Worm (Caenorhabditis elegans) whole organism, early embryonic: ENCODE measurements around the gene sec-5.

Experiments used
- B0310.2 ChIP-seq: sonication (generic microtip); optimal IDR thresholded peaks from 2 replicates; lab custom pipeline; 2016; ENCODE audit warnings: mild to moderate bottlenecking, missing genetic modification characterization, missing compliant biosample characterization
- F13C5.2 ChIP-seq: sonication (generic microtip); optimal IDR thresholded peaks from 2 replicates; lab custom pipeline; 2017; ENCODE audit warnings: mild to moderate bottlenecking, missing genetic modification characterization, inconsistent platforms, missing compliant biosample characterization
- aly-1 ChIP-seq: sonication (generic microtip); optimal IDR thresholded peaks from 2 replicates; lab custom pipeline; 2016; ENCODE audit warnings: missing genetic modification characterization, missing compliant biosample characterization
- ama-1 ChIP-seq: fragments of 150-350 bp; optimal IDR thresholded peaks from 2 replicates; lab custom pipeline; 2014
- ceh-13 ChIP-seq: fragments of 200-800 bp; sonication (Bioruptor generic); optimal IDR thresholded peaks from 2 replicates; lab custom pipeline; 2018; ENCODE audit warnings: mild to moderate bottlenecking, missing genetic modification characterization, missing compliant biosample characterization
- ceh-36 ChIP-seq: sonication (generic microtip); optimal IDR thresholded peaks from 2 replicates; lab custom pipeline; 2016; ENCODE audit warnings: missing genetic modification characterization, inconsistent platforms, missing compliant biosample characterization
- ets-7 ChIP-seq: sonication (generic microtip); optimal IDR thresholded peaks from 2 replicates; lab custom pipeline; 2016; ENCODE audit warnings: missing genotype, missing genetic modification characterization, missing compliant biosample characterization
- flt-1 ChIP-seq: fragments of 200-800 bp; sonication (Bioruptor generic); IDR thresholded peaks from 2 replicates; pipeline ENCODE4 v1.3.6; 2022; ENCODE audit warnings: missing genetic modification characterization, missing compliant biosample characterization
- hmbx-1 ChIP-seq: sonication (generic microtip); optimal IDR thresholded peaks from 2 replicates; lab custom pipeline; 2016; ENCODE audit warnings: mild to moderate bottlenecking, missing genetic modification characterization, missing compliant biosample characterization
- hmg-4 ChIP-seq: fragments of 200-800 bp; sonication (Bioruptor generic); optimal IDR thresholded peaks from 2 replicates; lab custom pipeline; 2018; ENCODE audit warnings: mild to moderate bottlenecking, missing genetic modification characterization, missing compliant biosample characterization
- hnd-1 ChIP-seq: sonication (generic microtip); optimal IDR thresholded peaks from 2 replicates; lab custom pipeline; 2016; ENCODE audit warnings: missing genetic modification characterization, missing compliant biosample characterization
- pes-1 ChIP-seq: fragments of 200-800 bp; sonication (Bioruptor generic); IDR thresholded peaks from 2 replicates; pipeline ENCODE4 v1.3.6; 2022; ENCODE audit warnings: missing genetic modification reagents, missing genetic modification characterization, missing compliant biosample characterization
- scrt-1 ChIP-seq: fragments of 200-800 bp; sonication (Bioruptor generic); IDR thresholded peaks from 2 replicates; pipeline ENCODE4 v1.3.6; 2022; ENCODE audit warnings: missing genetic modification characterization, missing compliant biosample characterization
- sea-1 ChIP-seq: fragments of 200-800 bp; sonication (Bioruptor generic); conservative IDR thresholded peaks from 2 replicates; pipeline ENCODE4 v1.3.6; 2022; ENCODE audit warnings: missing genetic modification characterization, missing compliant biosample characterization
- tbx-11 ChIP-seq: fragments of 200-800 bp; sonication (Bioruptor generic); IDR thresholded peaks from 2 replicates; pipeline ENCODE4 v1.3.6; 2022; ENCODE audit warnings: missing genetic modification characterization, missing compliant biosample characterization
- tbx-37 ChIP-seq: fragments of 200-800 bp; sonication (Bioruptor generic); conservative IDR thresholded peaks from 2 replicates; pipeline ENCODE4 v1.3.6; 2022; ENCODE audit warnings: missing genetic modification reagents, missing genetic modification characterization, missing compliant biosample characterization
- tra-4 ChIP-seq: sonication (generic microtip); optimal IDR thresholded peaks from 2 replicates; lab custom pipeline; 2017; ENCODE audit warnings: missing genetic modification characterization, missing compliant biosample characterization

The sec-5 gene

DNA sequence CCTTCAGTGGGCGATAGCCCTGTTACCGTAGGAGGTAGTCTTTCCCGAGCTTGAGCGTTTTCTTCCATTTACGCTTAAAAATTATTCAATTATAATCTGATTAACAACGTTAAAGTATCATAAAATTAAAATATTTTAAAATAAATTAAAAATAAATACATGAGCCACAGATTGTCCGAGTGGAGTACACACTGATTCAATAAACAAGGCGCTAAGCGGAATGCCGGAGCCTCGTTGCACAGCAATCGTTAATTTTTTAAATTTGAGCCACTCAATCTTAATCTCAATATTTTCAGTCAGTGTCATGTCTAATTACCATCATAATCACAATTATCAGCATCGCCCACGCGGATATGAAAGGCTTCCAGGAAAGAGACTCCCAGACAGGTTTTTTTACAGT lies at the start of gene sec-5, which contains the start of gene pir-1:
sec-5 (minus strand) TSS at position 73 of the 400 bp plus-strand sequence.
pir-1 (plus strand) TSS at position 221 of the 400 bp plus-strand sequence.
- TF ChIP-seq F13C5.2 (tag; lab: Kevin White, UChicago): peak; percentile 26
- TF ChIP-seq scrt-1 (GFP tag; lab: Robert Waterston, UW): no peak

DNA sequence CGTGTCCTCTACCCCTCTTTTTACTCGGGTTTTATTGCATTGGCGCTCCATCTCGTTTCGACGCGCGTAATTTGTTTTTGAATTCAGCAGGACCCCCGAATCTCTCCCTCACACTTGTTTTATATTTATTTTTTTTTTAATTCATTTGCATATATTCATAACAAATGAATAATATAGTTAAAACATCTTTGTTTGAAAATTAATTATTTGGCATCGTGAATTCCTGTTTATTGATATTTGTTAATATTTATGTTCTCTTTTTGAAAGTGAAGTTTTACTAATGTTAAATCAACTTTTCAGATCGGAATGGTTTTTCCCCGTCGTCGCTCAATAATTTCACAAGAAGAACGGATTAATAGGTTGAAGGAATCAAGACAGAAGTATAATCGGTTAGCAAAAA lies 46.0 kb upstream of the sec-5 start, which contains the start of gene ZK1067.3:
ZK1067.3 (plus strand) TSS at position 301 of the 400 bp plus-strand sequence.
- no peak for TF ChIP-seq ama-1 (lab: Kevin White, UChicago)
- TF ChIP-seq tra-4 (tag; lab: Kevin White, UChicago): no peak
- TF ChIP-seq B0310.2 (tag; lab: Kevin White, UChicago): no peak
- TF ChIP-seq scrt-1 (GFP tag; lab: Robert Waterston, UW): no peak
- TF ChIP-seq flt-1: no peak
- no peak for TF ChIP-seq ceh-13 (GFP tag; lab: Kevin White, UChicago)
- no peak for TF ChIP-seq sea-1
- TF ChIP-seq ets-7 (tag; lab: Kevin White, UChicago): no peak
- TF ChIP-seq hmbx-1 (tag; lab: Kevin White, UChicago): no peak
- no peak for TF ChIP-seq hmg-4
- no peak for TF ChIP-seq tbx-11 (GFP tag; lab: Robert Waterston, UW)
- no peak for TF ChIP-seq pes-1

DNA sequence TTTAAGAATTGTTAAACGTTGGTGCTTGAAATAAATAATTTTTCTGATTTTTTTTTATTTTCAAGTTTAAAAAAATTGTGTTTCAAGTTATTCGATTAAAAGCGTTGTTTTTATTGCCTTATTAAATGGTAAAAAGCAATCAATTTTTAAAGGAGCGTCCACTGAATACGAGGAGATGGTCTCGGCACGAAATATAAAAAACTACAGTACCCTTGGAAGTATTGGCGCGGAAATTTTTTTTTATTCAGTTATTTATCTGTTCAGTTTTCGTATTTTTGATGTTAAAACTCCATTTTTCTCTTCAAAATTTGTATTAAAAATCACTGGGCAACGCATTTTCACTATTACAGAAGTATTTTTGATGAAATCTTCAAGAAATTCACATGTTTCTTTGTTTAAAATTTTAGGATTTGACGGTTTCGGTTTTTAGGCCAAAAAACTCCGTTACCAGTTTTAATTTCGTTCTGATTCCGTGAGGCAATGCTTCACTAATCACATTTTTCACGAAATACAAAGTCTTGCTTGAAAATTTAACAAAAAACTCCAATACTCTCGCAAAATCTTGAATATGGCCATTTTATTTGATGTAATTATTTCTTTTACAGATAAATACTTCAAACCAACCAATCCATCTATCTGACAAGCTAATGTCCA lies 36.2 kb upstream of the sec-5 start, which contains the start of gene znfx-1:
znfx-1 (plus strand) TSS at position 604 of the 654 bp plus-strand sequence.
- TF ChIP-seq sea-1: no peak
- no peak for TF ChIP-seq F13C5.2 (tag; lab: Kevin White, UChicago)
- no peak for TF ChIP-seq pes-1
- TF ChIP-seq B0310.2 (tag; lab: Kevin White, UChicago): no peak
- no peak for TF ChIP-seq hmbx-1 (tag; lab: Kevin White, UChicago)
- TF ChIP-seq ets-7 (tag; lab: Kevin White, UChicago): no peak
- TF ChIP-seq ceh-36 (tag; lab: Kevin White, UChicago): no peak
- no peak for TF ChIP-seq ceh-13 (GFP tag; lab: Kevin White, UChicago)
- no peak for TF ChIP-seq aly-1 (tag; lab: Kevin White, UChicago)
- no peak for TF ChIP-seq hmg-4
- TF ChIP-seq flt-1: no peak
- TF ChIP-seq scrt-1 (GFP tag; lab: Robert Waterston, UW): no peak
- no peak for TF ChIP-seq tbx-11 (GFP tag; lab: Robert Waterston, UW)
- no peak for TF ChIP-seq tbx-37 (GFP tag; lab: Robert Waterston, UW)
- no peak for TF ChIP-seq ama-1 (lab: Kevin White, UChicago)
- no peak for TF ChIP-seq hnd-1 (tag; lab: Kevin White, UChicago)
- TF ChIP-seq tra-4 (tag; lab: Kevin White, UChicago): no peak

DNA sequence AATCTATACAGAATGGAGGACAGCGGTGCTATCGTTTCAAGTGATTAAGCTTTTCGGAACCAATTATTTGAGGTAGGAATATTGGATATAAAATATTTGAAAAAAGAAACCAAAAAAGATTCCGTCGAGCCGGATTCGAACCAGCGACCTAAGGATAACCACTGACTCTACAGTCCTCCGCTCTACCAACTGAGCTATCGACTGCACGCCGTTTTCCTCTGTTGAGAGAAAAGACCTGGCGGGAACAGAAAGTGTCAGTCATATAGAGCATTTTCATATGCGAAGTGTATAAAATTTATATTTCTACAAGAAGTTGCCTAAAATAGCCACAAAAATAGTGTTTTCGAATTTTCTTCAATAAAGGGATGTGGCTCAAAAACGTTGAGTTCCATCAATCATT lies 34.7 kb upstream of the sec-5 start:
- TF ChIP-seq ceh-13 (GFP tag; lab: Kevin White, UChicago): no peak
- TF ChIP-seq tbx-37 (GFP tag; lab: Robert Waterston, UW): no peak
- no peak for TF ChIP-seq F13C5.2 (tag; lab: Kevin White, UChicago)
- TF ChIP-seq hmbx-1 (tag; lab: Kevin White, UChicago): no peak
- no peak for TF ChIP-seq B0310.2 (tag; lab: Kevin White, UChicago)
- no peak for TF ChIP-seq hmg-4
- no peak for TF ChIP-seq ama-1 (lab: Kevin White, UChicago)

DNA sequence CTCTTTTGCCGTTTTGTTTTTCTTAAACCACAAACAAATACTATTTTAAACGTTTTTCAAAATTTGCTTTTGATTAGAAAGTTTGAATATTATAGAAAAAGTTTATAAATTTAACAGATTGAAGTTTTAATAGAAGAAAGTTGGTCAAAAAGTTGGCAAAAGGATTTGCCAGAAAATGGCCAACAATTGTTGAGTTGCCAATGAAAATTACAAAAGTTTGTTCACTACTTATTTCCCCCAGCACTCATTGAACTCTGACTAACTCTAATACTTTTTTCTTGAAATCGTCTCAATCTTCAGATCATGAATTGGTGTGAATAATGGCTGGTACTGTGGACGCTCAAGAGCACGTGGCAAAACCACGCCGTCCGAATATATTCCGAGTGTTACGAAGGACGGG lies 33.1 kb upstream of the sec-5 start, which contains the start of gene ZK1067.4:
ZK1067.4 (plus strand) TSS at position 301 of the 400 bp plus-strand sequence.
- no peak for TF ChIP-seq hmg-4
- TF ChIP-seq hmbx-1 (tag; lab: Kevin White, UChicago): no peak
- no peak for TF ChIP-seq aly-1 (tag; lab: Kevin White, UChicago)
- no peak for TF ChIP-seq pes-1
- no peak for TF ChIP-seq hnd-1 (tag; lab: Kevin White, UChicago)
- no peak for TF ChIP-seq scrt-1 (GFP tag; lab: Robert Waterston, UW)
- TF ChIP-seq B0310.2 (tag; lab: Kevin White, UChicago): no peak
- no peak for TF ChIP-seq ets-7 (tag; lab: Kevin White, UChicago)
- no peak for TF ChIP-seq tbx-11 (GFP tag; lab: Robert Waterston, UW)

DNA sequence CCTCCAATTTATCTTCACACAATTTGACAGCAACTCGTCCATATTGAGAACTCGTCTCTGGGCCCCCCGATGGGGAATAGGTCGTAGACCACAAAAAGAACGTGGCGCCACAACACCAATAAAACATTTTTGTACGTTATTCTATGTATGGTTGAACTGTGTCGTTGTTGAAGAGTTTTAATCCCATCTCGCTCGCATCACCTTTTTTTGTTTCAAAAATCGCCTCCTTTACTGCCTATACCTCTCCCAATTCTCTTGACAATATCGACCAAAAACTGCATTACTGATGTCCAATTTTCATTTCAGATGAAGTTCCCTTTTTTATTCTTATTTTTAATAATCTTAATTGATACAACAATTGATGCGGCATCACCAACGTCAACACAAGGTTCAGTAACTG lies 20.3 kb upstream of the sec-5 start, which contains the start of gene let-23:
let-23 (plus strand) TSS at position 301 of the 400 bp plus-strand sequence.
- TF ChIP-seq ceh-13 (GFP tag; lab: Kevin White, UChicago): no peak
- TF ChIP-seq hnd-1 (tag; lab: Kevin White, UChicago): no peak
- TF ChIP-seq sea-1: no peak
- no peak for TF ChIP-seq hmbx-1 (tag; lab: Kevin White, UChicago)
- TF ChIP-seq ama-1 (lab: Kevin White, UChicago): no peak
- no peak for TF ChIP-seq ets-7 (tag; lab: Kevin White, UChicago)
- TF ChIP-seq hmg-4: no peak
- TF ChIP-seq F13C5.2 (tag; lab: Kevin White, UChicago): no peak
- TF ChIP-seq scrt-1 (GFP tag; lab: Robert Waterston, UW): no peak
- TF ChIP-seq tra-4 (tag; lab: Kevin White, UChicago): no peak
- TF ChIP-seq B0310.2 (tag; lab: Kevin White, UChicago): no peak
- no peak for TF ChIP-seq ceh-36 (tag; lab: Kevin White, UChicago)
- no peak for TF ChIP-seq tbx-11 (GFP tag; lab: Robert Waterston, UW)
- no peak for TF ChIP-seq tbx-37 (GFP tag; lab: Robert Waterston, UW)
- TF ChIP-seq pes-1: no peak
- no peak for TF ChIP-seq aly-1 (tag; lab: Kevin White, UChicago)

DNA sequence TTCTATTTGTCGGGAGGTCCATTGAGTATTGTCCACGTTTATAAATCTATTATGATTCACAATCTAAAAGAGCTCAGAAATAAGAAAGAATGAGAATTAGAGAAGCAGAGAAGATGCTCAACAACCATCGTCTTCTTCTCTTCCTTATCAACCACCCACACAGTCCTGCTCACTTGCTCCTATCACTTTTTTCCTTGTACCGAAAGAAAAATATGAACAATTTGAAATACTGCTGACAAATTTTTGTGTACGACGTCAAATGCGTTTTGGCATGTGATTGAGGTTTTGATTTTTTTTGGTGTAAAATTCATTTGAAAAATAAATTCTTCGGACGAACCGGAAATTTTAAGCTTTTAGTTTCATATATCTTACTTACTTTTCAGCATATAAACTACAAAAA lies 19.4 kb upstream of the sec-5 start:
- TF ChIP-seq tbx-37 (GFP tag; lab: Robert Waterston, UW) (no peak), ets-7 (tag; lab: Kevin White, UChicago) (no peak), sea-1 (no peak), flt-1 (no peak), ceh-36 (tag; lab: Kevin White, UChicago) (no peak), B0310.2 (tag; lab: Kevin White, UChicago) (no peak), pes-1 (no peak), ama-1 (lab: Kevin White, UChicago) (no peak), hmg-4 (no peak), ceh-13 (GFP tag; lab: Kevin White, UChicago) (no peak), hnd-1 (tag; lab: Kevin White, UChicago) (no peak), scrt-1 (GFP tag; lab: Robert Waterston, UW) (no peak), hmbx-1 (tag; lab: Kevin White, UChicago) (no peak), F13C5.2 (tag; lab: Kevin White, UChicago) (no peak), tra-4 (tag; lab: Kevin White, UChicago) (no peak), tbx-11 (GFP tag; lab: Robert Waterston, UW) (no peak)
